Fruit fly (Drosophila melanogaster) whole organism, prepupa: ENCODE data around the gene RpL8.

Source experiments
- Blimp-1 ChIP-seq: fragments of 200-800 bp; sonication (Bioruptor generic); optimal IDR thresholded peaks from 3 replicates; lab custom pipeline; 2017; ENCODE audit warnings: missing biosample characterization, missing genetic modification characterization, mild to moderate bottlenecking, moderate library complexity, missing genetic modification reagents
- CG34406 ChIP-seq: fragments of 200-800 bp; sonication (Bioruptor generic); optimal IDR thresholded peaks from 3 replicates; lab custom pipeline; 2016; ENCODE audit warnings: missing biosample characterization, missing genetic modification characterization
- CG6808 ChIP-seq: fragments of 200-800 bp; sonication (Bioruptor generic); optimal IDR thresholded peaks from 3 replicates; lab custom pipeline; 2017; ENCODE audit warnings: missing biosample characterization, missing genetic modification characterization, mild to moderate bottlenecking, moderate library complexity, missing genetic modification reagents
- Hr38 ChIP-seq: sonication (Bioruptor generic); optimal IDR thresholded peaks from 2 replicates; lab custom pipeline; 2016; ENCODE audit warnings: missing biosample characterization, missing genetic modification characterization
- Hr4 ChIP-seq: fragments of 200-800 bp; sonication (Bioruptor generic); optimal IDR thresholded peaks from 3 replicates; lab custom pipeline; 2016; ENCODE audit warnings: missing biosample characterization, missing genetic modification characterization
- Lpt ChIP-seq: fragments of 200-800 bp; sonication (Bioruptor generic); optimal IDR thresholded peaks from 3 replicates; lab custom pipeline; 2016; ENCODE audit warnings: missing biosample characterization, missing genetic modification characterization
- cyc ChIP-seq: fragments of 200-800 bp; sonication (Bioruptor generic); optimal IDR thresholded peaks from 3 replicates; lab custom pipeline; 2016; ENCODE audit warnings: missing biosample characterization, missing genetic modification characterization
- salr ChIP-seq, 2 experiments: fragments of 200-800 bp; sonication (Bioruptor generic); optimal IDR thresholded peaks; 3 replicates each; lab custom pipeline; 2016 to 2018; ENCODE audit warnings: missing biosample characterization in 2 of 2, missing genetic modification characterization in 2 of 2, mild to moderate bottlenecking in 1 of 2
- spab ChIP-seq: fragments of 200-800 bp; sonication (Bioruptor generic); optimal IDR thresholded peaks from 2 replicates; lab custom pipeline; 2017; ENCODE audit warnings: missing biosample characterization, mild to moderate bottlenecking, missing genetic modification characterization, missing genetic modification reagents
- ss ChIP-seq, 2 experiments: fragments of 200-800 bp; sonication (Bioruptor generic); optimal IDR thresholded peaks; 2 replicates in 1 of 2; 3 replicates in 1 of 2; lab custom pipeline; 2017 to 2018; ENCODE audit warnings: mild to moderate bottlenecking in 2 of 2, missing biosample characterization in 2 of 2, missing genetic modification characterization in 2 of 2, moderate library complexity in 1 of 2

DNA sequence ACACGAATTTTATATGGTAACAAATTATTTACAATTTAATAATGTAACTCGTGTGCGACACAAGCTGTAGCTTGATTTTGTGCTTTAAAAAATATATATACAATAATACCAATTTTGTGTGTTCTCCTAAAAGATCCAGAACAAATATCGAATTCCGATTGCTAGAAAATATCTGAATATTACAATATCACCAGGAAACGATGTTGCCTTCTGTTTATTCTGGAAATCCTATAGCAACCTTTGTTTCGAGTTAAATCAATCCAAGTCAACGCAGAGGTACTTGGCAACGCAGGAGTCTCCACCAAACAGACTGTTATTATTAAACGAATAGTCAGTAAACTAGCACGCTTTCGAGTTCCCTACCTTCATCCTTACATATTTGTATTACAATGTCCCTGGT, 8.2 kb downstream of the RpL8 start, which contains the start of gene CG16984:
- no peak for TF ChIP-seq spab (GFP tag; lab: Kevin White, UChicago)
- no peak for TF ChIP-seq CG34406
- TF ChIP-seq cyc (GFP tag; lab: Kevin White, UChicago): no peak
- TF ChIP-seq CG6808 (GFP tag; lab: Kevin White, UChicago): no peak
- TF ChIP-seq ss (GFP tag; optimal IDR thresholded peaks at IDR 0.05; lab: Kevin White, UChicago): no peak
- no peak for TF ChIP-seq Blimp-1
- TF ChIP-seq Hr4 (GFP tag; lab: Kevin White, UChicago): no peak
- no peak for TF ChIP-seq salr (GFP tag; optimal IDR thresholded peaks at IDR 0.05; lab: Kevin White, UChicago)
- no peak for TF ChIP-seq Hr38 (GFP tag; lab: Kevin White, UChicago)
- no peak for TF ChIP-seq Lpt (GFP tag; lab: Kevin White, UChicago)
